Fruit fly (Drosophila melanogaster) whole organism, wandering third instar larva: ENCODE data around the gene CG6276.

Experiments used
- CG9705 ChIP-seq: fragments of 200-800 bp; sonication (Bioruptor generic); optimal IDR thresholded peaks from 2 replicates; lab custom pipeline; 2018; ENCODE audit warnings: missing biosample characterization, mild to moderate bottlenecking, missing genetic modification characterization
- CrebA ChIP-seq: fragments of 200-800 bp; sonication (Bioruptor generic); optimal IDR thresholded peaks from 2 replicates; lab custom pipeline; 2016; ENCODE audit warnings: missing biosample characterization, mild to moderate bottlenecking, missing genetic modification characterization, borderline replicate concordance
- Dfd ChIP-seq: fragments of >200 bp; optimal IDR thresholded peaks from 2 replicates; lab custom pipeline; 2017; ENCODE audit warnings: missing biosample characterization, missing genetic modification characterization
- Dif ChIP-seq: fragments of 200-275, 200-300 bp; sonication (Bioruptor generic); optimal IDR thresholded peaks from 2 replicates; lab custom pipeline; 2018; ENCODE audit warnings: missing biosample characterization, missing genetic modification characterization; ENCODE audit not compliant: partially characterized antibody
- Myc ChIP-seq: fragments of >200 bp; optimal IDR thresholded peaks from 2 replicates; lab custom pipeline; 2017
- Rel ChIP-seq, 2 experiments: fragments of 200-800 bp; sonication (Bioruptor generic) in 1 of 2; optimal IDR thresholded peaks; 2 replicates in 1 of 2; 3 replicates in 1 of 2; lab custom pipeline; 2016 to 2019; ENCODE audit warnings: mild to moderate bottlenecking in 2 of 2, missing biosample characterization in 2 of 2, missing genetic modification characterization in 2 of 2, moderate library complexity in 1 of 2
- br ChIP-seq: fragments of 200-800 bp; sonication (Bioruptor generic); optimal IDR thresholded peaks from 2 replicates; lab custom pipeline; 2016; ENCODE audit warnings: missing biosample characterization, missing genetic modification characterization
- dmrt93B ChIP-seq: fragments of 200-800 bp; sonication (Bioruptor generic); optimal IDR thresholded peaks from 2 replicates; lab custom pipeline; 2018; ENCODE audit warnings: missing biosample characterization, mild to moderate bottlenecking, missing genetic modification characterization
- pan ChIP-seq: fragments of >200 bp; optimal IDR thresholded peaks from 2 replicates; lab custom pipeline; 2017
- psq ChIP-seq: fragments of 200-800 bp; sonication (Bioruptor generic); optimal IDR thresholded peaks from 3 replicates; lab custom pipeline; 2017; ENCODE audit warnings: missing biosample characterization, mild to moderate bottlenecking, missing genetic modification characterization, moderate library complexity
- sv ChIP-seq: fragments of 200-800 bp; sonication (Bioruptor generic); optimal IDR thresholded peaks from 3 replicates; lab custom pipeline; 2016; ENCODE audit warnings: missing biosample characterization, missing genetic modification characterization
- usp ChIP-seq: fragments of >200 bp; optimal IDR thresholded peaks from 2 replicates; lab custom pipeline; 2017; ENCODE audit warnings: missing biosample characterization, missing genetic modification characterization

DNA sequence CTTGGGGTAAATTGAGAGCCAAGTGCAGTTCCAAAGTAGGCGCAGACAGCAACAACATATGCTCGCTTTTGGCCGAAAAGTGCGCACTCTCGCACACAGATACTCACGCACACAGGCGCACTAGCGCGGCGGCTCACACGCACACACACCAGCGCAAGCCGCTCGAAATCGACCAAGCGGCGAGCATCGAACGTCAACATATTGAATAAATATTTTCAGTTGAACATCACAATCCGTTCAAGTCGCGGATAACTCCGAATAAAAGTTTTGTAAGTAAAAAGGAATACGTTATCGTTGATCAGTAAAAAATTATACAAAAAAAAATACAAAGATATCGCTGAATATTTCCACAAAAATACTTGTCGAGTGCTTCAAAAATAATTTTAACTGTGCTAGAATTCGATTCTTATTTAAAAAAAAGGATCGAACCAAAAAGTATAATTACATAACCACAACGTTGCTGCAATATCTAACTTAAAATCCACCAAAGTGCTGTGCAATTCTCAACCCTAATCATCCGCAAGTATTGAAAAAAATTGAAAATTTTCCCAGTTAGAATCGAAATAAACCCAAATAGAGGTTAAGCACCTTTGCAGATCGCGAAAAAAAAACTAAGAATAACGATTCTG lies 38.4 kb downstream of the CG6276 start:
- TF ChIP-seq sv (GFP tag; lab: Kevin White, UChicago) (no peak), Dfd (GFP tag; lab: Kevin White, UChicago) (no peak), Myc (lab: Kevin White, UChicago) (no peak), usp (GFP tag; lab: Kevin White, UChicago) (no peak), dmrt93B (no peak), br (GFP tag; lab: Kevin White, UChicago) (no peak), Rel (GFP tag; optimal IDR thresholded peaks at IDR 0.05; lab: Kevin White, UChicago) (no peak), Rel (tag; optimal IDR thresholded peaks at IDR 0.05; lab: Kevin White, UChicago) (no peak), CrebA (GFP tag; lab: Kevin White, UChicago) (no peak), Dif (GFP tag; lab: Kevin White, UChicago) (no peak), CG9705 (GFP tag; lab: Kevin White, UChicago) (no peak), pan (lab: Kevin White, UChicago) (no peak), psq (GFP tag; lab: Kevin White, UChicago) (no peak)
